Worm (Caenorhabditis elegans): ENCODE measurements around the gene F37B4.15.

DNA sequence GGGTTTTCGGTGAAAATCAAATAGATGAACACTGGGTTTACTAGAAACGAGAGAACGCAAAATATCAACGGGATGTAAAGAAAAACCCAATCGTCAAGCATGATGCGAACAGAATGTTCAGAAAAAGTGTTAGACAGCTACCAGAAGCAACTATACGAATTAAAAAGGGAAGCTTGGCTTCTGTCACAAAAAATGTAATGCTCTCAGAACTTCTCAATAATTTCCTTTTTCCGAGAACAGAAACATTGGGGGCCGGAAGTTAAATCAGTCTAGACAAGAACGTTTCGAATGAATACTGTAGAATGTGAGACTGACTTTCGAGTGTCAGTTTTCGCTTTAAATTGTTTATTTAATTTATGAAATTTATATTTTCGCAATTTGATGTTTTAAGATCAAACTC lies 32.3 kb upstream of the F37B4.15 start, which contains the start of gene srj-54:
- TF ChIP-seq unc-62 (GFP tag; optimal IDR thresholded peaks at IDR 0.05) (no peak), pha-4 (tag; optimal IDR thresholded peaks at IDR 0.05) (no peak), ceh-40 (GFP tag; IDR thresholded peaks at IDR 0.05) (no peak), T26A5.8 (tag; optimal IDR thresholded peaks at IDR 0.05) (no peak), ztf-26 (tag; optimal IDR thresholded peaks at IDR 0.05) (no peak), Y53F4B.3 (GFP tag; IDR thresholded peaks at IDR 0.05) (no peak), snpc-4 (GFP tag; optimal IDR thresholded peaks at IDR 0.05) (no peak), snpc-4 (tag; optimal IDR thresholded peaks at IDR 0.05) (no peak), mxl-1 (tag; optimal IDR thresholded peaks at IDR 0.05) (no peak), ama-1 (optimal IDR thresholded peaks at IDR 0.05) (no peak), ama-1 (GFP tag; optimal IDR thresholded peaks at IDR 0.05) (no peak), K11D2.4 (GFP tag; IDR thresholded peaks at IDR 0.05) (no peak)

Data from whole organism, young adult.